Fruit fly (Drosophila melanogaster) whole organism, embryonic: ENCODE data around the gene Glut1.

Source experiments
- CG1024 ChIP-seq: fragments of 200-800 bp; sonication (Bioruptor generic); IDR thresholded peaks from 2 replicates; pipeline ENCODE4 v1.3.6; 2022; ENCODE audit warnings: missing biosample characterization, missing genetic modification characterization
- CG10321 ChIP-seq: fragments of 200-800 bp; sonication (Bioruptor generic); IDR thresholded peaks from 2 replicates; pipeline ENCODE4 v1.3.6; 2022; ENCODE audit warnings: missing biosample characterization, missing genetic modification characterization
- CG11085 ChIP-seq: fragments of 200-800 bp; sonication (Bioruptor generic); IDR thresholded peaks from 2 replicates; pipeline ENCODE4 v1.3.6; 2022; ENCODE audit warnings: missing biosample characterization, missing genetic modification characterization
- CG11247 ChIP-seq: fragments of 200-800 bp; sonication (Bioruptor generic); IDR thresholded peaks from 2 replicates; pipeline ENCODE4 v1.3.6; 2022; ENCODE audit warnings: missing biosample characterization, missing genetic modification characterization
- CG12104 ChIP-seq: fragments of 200-800 bp; sonication (Bioruptor generic); optimal IDR thresholded peaks from 3 replicates; lab custom pipeline; 2016; ENCODE audit warnings: missing biosample characterization, missing genetic modification characterization
- CG12236 ChIP-seq: fragments of 200-800 bp; sonication (Bioruptor generic); optimal IDR thresholded peaks from 2 replicates; lab custom pipeline; 2016; ENCODE audit warnings: missing biosample characterization, missing genetic modification characterization
- CG13424 ChIP-seq: fragments of 200-800 bp; sonication (Bioruptor generic); optimal IDR thresholded peaks from 2 replicates; lab custom pipeline; 2019; ENCODE audit warnings: missing biosample characterization, mild to moderate bottlenecking, missing genetic modification characterization, moderate library complexity
- CG15601 ChIP-seq: fragments of 200-800 bp; sonication (Bioruptor generic); optimal IDR thresholded peaks from 3 replicates; lab custom pipeline; 2019; ENCODE audit warnings: missing biosample characterization, mild to moderate bottlenecking, missing genetic modification characterization, moderate library complexity
- CG15696 ChIP-seq: fragments of 200-800 bp; sonication (Bioruptor generic); optimal IDR thresholded peaks from 2 replicates; lab custom pipeline; 2019; ENCODE audit warnings: missing biosample characterization, mild to moderate bottlenecking, missing genetic modification characterization, moderate library complexity
- CG16863 ChIP-seq: fragments of 200-800 bp; sonication (Bioruptor generic); optimal IDR thresholded peaks from 3 replicates; lab custom pipeline; 2016; ENCODE audit warnings: missing biosample characterization, missing genetic modification characterization
- CG17186 ChIP-seq: fragments of 200-800 bp; sonication (Bioruptor generic); optimal IDR thresholded peaks from 3 replicates; lab custom pipeline; 2017; ENCODE audit warnings: missing biosample characterization, missing genetic modification reagents, missing genetic modification characterization
- CG2120 ChIP-seq: fragments of 200-800 bp; sonication (Bioruptor generic); optimal IDR thresholded peaks from 3 replicates; lab custom pipeline; 2016; ENCODE audit warnings: missing biosample characterization, missing genetic modification characterization
- CG31441 ChIP-seq: fragments of 200-800 bp; sonication (Bioruptor generic); IDR thresholded peaks from 2 replicates; pipeline ENCODE4 v1.3.6; 2022; ENCODE audit warnings: missing biosample characterization, missing genetic modification characterization
- CG33557 ChIP-seq: fragments of 200-800 bp; sonication (Bioruptor generic); optimal IDR thresholded peaks from 2 replicates; lab custom pipeline; 2019; ENCODE audit warnings: missing biosample characterization, mild to moderate bottlenecking, missing genetic modification characterization, moderate library complexity
- CG4328 ChIP-seq: fragments of 200-800 bp; sonication (Bioruptor generic); optimal IDR thresholded peaks from 3 replicates; lab custom pipeline; 2017; ENCODE audit warnings: missing biosample characterization, missing genetic modification reagents, missing genetic modification characterization
- CG4360 ChIP-seq: fragments of 200-800 bp; sonication (Bioruptor generic); IDR thresholded peaks from 2 replicates; pipeline ENCODE4 v1.3.6; 2022; ENCODE audit warnings: missing biosample characterization, missing genetic modification characterization
- CG4617 ChIP-seq: fragments of 200-800 bp; sonication (Bioruptor generic); optimal IDR thresholded peaks from 3 replicates; lab custom pipeline; 2016; ENCODE audit warnings: missing biosample characterization, missing genetic modification characterization, borderline replicate concordance
- CG5953 ChIP-seq: fragments of 200-800 bp; sonication (Bioruptor generic); IDR thresholded peaks from 2 replicates; pipeline ENCODE4 v1.3.6; 2022; ENCODE audit warnings: missing biosample characterization, missing genetic modification characterization
- CG6683 ChIP-seq: fragments of 200-800 bp; sonication (Bioruptor generic); optimal IDR thresholded peaks from 2 replicates; lab custom pipeline; 2017; ENCODE audit warnings: missing biosample characterization, mild to moderate bottlenecking, missing genetic modification characterization, missing genetic modification reagents
- CG8359 ChIP-seq: fragments of 200-800 bp; sonication (Bioruptor generic); optimal IDR thresholded peaks from 2 replicates; lab custom pipeline; 2017; ENCODE audit warnings: missing biosample characterization, mild to moderate bottlenecking, missing genetic modification characterization, borderline replicate concordance
- CrebB ChIP-seq: fragments of 200-800 bp; sonication (Bioruptor generic); optimal IDR thresholded peaks from 3 replicates; lab custom pipeline; 2018; ENCODE audit warnings: missing biosample characterization, mild to moderate bottlenecking, missing genetic modification characterization
- Deaf1 ChIP-seq: fragments of 200-800 bp; optimal IDR thresholded peaks from 3 replicates; lab custom pipeline; 2019; ENCODE audit warnings: missing biosample characterization, mild to moderate bottlenecking, missing genetic modification characterization, moderate library complexity
- Dfd ChIP-seq, 2 experiments: fragments of >200 bp; optimal IDR thresholded peaks; 2 replicates each; lab custom pipeline; 2017; ENCODE audit warnings: missing biosample characterization in 2 of 2, missing genetic modification characterization in 2 of 2
- Dll ChIP-seq: fragments of 200-800 bp; sonication (Bioruptor generic); IDR thresholded peaks from 4 replicates; pipeline ENCODE4 v1.3.6; 2022; ENCODE audit warnings: missing biosample characterization, missing genetic modification characterization; ENCODE audit not compliant: partially characterized antibody
- ERR ChIP-seq: fragments of 200-800 bp; sonication (Bioruptor generic); optimal IDR thresholded peaks from 2 replicates; lab custom pipeline; 2016; ENCODE audit warnings: missing biosample characterization, missing genetic modification characterization
- Hmr ChIP-seq: fragments of 200-800 bp; sonication (Bioruptor generic); optimal IDR thresholded peaks from 3 replicates; lab custom pipeline; 2017; ENCODE audit warnings: mild to moderate bottlenecking, missing biosample characterization, missing genetic modification reagents, missing genetic modification characterization
- Med ChIP-seq: fragments of 200-800 bp; sonication (Bioruptor generic); peaks from one replicate; lab custom pipeline; 2016; ENCODE audit warnings: missing biosample characterization, missing genetic modification characterization, mild to moderate bottlenecking, inconsistent platforms, moderate library complexity
- Myb ChIP-seq: fragments of 200-800 bp; sonication (Bioruptor generic); optimal IDR thresholded peaks from 2 replicates; lab custom pipeline; 2016; ENCODE audit warnings: missing biosample characterization, missing genetic modification characterization
- NFAT ChIP-seq: fragments of 200-800 bp; sonication (Bioruptor generic); IDR thresholded peaks from 2 replicates; pipeline ENCODE4 v1.3.6; 2022; ENCODE audit warnings: missing biosample characterization, missing genetic modification characterization
- PHDP ChIP-seq: fragments of 200-800 bp; sonication (Bioruptor generic); optimal IDR thresholded peaks from 3 replicates; lab custom pipeline; 2018; ENCODE audit warnings: missing biosample characterization, mild to moderate bottlenecking, missing genetic modification characterization, moderate library complexity
- Poxn ChIP-seq: fragments of 200-800 bp; sonication (Bioruptor generic); IDR thresholded peaks from 2 replicates; pipeline ENCODE4 v1.3.6; 2022; ENCODE audit warnings: missing biosample characterization, missing genetic modification characterization
- Side ChIP-seq: fragments of 200-800 bp; sonication (Bioruptor generic); optimal IDR thresholded peaks from 2 replicates; lab custom pipeline; 2016; ENCODE audit warnings: missing biosample characterization, missing genetic modification characterization
- Trl ChIP-seq, 3 experiments: fragments of >200 bp in 2 of 3; fragments of 200-800 bp in 1 of 3; sonication (Bioruptor generic) in 1 of 3; optimal IDR thresholded peaks; 2 replicates in 1 of 3; 3 replicates in 2 of 3; lab custom pipeline; 2016 to 2017; ENCODE audit warnings: missing biosample characterization in 1 of 3, missing genetic modification characterization in 1 of 3
- Vsx1 ChIP-seq: fragments of 200-800 bp; sonication (Bioruptor generic); optimal IDR thresholded peaks from 2 replicates; lab custom pipeline; 2017; ENCODE audit warnings: missing biosample characterization, mild to moderate bottlenecking, missing genetic modification characterization, missing genetic modification reagents
- bab2 ChIP-seq: fragments of 200-800 bp; sonication (Bioruptor generic); optimal IDR thresholded peaks from 2 replicates; lab custom pipeline; 2016; ENCODE audit warnings: missing biosample characterization, missing genetic modification characterization
- bowl ChIP-seq: fragments of 200-800 bp; sonication (Bioruptor generic); IDR thresholded peaks from 2 replicates; pipeline ENCODE4 v1.3.6; 2022; ENCODE audit warnings: missing biosample characterization, missing genetic modification characterization
- cas ChIP-seq: fragments of 200-800 bp; sonication (Bioruptor generic); IDR thresholded peaks from 2 replicates; pipeline ENCODE4 v1.3.6; 2022; ENCODE audit warnings: missing biosample characterization, missing genetic modification characterization
- chinmo ChIP-seq: fragments of 200-800 bp; sonication (Bioruptor generic); IDR thresholded peaks from 4 replicates; pipeline ENCODE4 v1.3.6; 2022; ENCODE audit warnings: missing biosample characterization, missing genetic modification characterization; ENCODE audit not compliant: partially characterized antibody
- ci ChIP-seq: fragments of 200-800 bp; sonication (Bioruptor generic); IDR thresholded peaks from 3 replicates; pipeline ENCODE4 v1.3.6; 2022; ENCODE audit warnings: missing biosample characterization, missing genetic modification characterization
- crc ChIP-seq: fragments of 200-800 bp; sonication (Bioruptor generic); optimal IDR thresholded peaks from 2 replicates; lab custom pipeline; 2016; ENCODE audit warnings: missing biosample characterization, missing genetic modification characterization
- eyg ChIP-seq: fragments of 200-800 bp; sonication (Bioruptor generic); optimal IDR thresholded peaks from 3 replicates; lab custom pipeline; 2016; ENCODE audit warnings: missing biosample characterization, missing genetic modification characterization
- grn ChIP-seq: fragments of 200-800 bp; sonication (Bioruptor generic); optimal IDR thresholded peaks from 3 replicates; lab custom pipeline; 2017; ENCODE audit warnings: missing biosample characterization, missing genetic modification characterization
- jigr1 ChIP-seq: fragments of 200-800 bp; sonication (Bioruptor generic); IDR thresholded peaks from 3 replicates; pipeline ENCODE4 v1.3.6; 2022; ENCODE audit warnings: missing biosample characterization, missing genetic modification characterization
- odd ChIP-seq: fragments of 200-800 bp; sonication (Bioruptor generic); optimal IDR thresholded peaks from 2 replicates; lab custom pipeline; 2017; ENCODE audit warnings: missing biosample characterization, mild to moderate bottlenecking, missing genetic modification characterization
- onecut ChIP-seq: fragments of 200-800 bp; sonication (Bioruptor generic); IDR thresholded peaks from 2 replicates; pipeline ENCODE4 v1.3.6; 2022; ENCODE audit warnings: missing biosample characterization, missing genetic modification characterization
- pb ChIP-seq: fragments of 200-800 bp; sonication (Bioruptor generic); optimal IDR thresholded peaks from 3 replicates; lab custom pipeline; 2016; ENCODE audit warnings: missing biosample characterization, missing genetic modification characterization
- trh ChIP-seq: fragments of 200-800 bp; sonication (Bioruptor generic); optimal IDR thresholded peaks from 2 replicates; lab custom pipeline; 2016; ENCODE audit warnings: missing biosample characterization, missing genetic modification characterization
- yki ChIP-seq: fragments of >200 bp; optimal IDR thresholded peaks from 3 replicates; lab custom pipeline; 2018
- zf30C ChIP-seq: fragments of 200-800 bp; sonication (Bioruptor generic); optimal IDR thresholded peaks from 3 replicates; lab custom pipeline; 2018; ENCODE audit warnings: missing biosample characterization, mild to moderate bottlenecking, missing genetic modification characterization

Gene Glut1

dm6 chr3L:895314-895980 lies 18.4 kb upstream of the Glut1 start, which contains the start of gene CG34056 (continued):
- TF ChIP-seq Myb (peak; percentile 45), CG10321 (GFP tag; lab: Robert Waterston, UW) (peak; percentile 60; the same call in 1 of the 2 replicates), CG1024 (peak; percentile 92), CG5953 (GFP tag; lab: Robert Waterston, UW) (peak; percentile 92), CG6683 (peak; percentile 88), CG12236 (GFP tag; lab: Kevin White, UChicago) (peak; percentile 72), jigr1 (GFP tag; lab: Robert Waterston, UW) (peak; percentile 86), onecut (GFP tag; lab: Robert Waterston, UW) (peak; percentile 94), Side (GFP tag; lab: Kevin White, UChicago) (peak; percentile 71), Vsx1 (GFP tag; lab: Kevin White, UChicago) (peak; percentile 86), pb (GFP tag; lab: Kevin White, UChicago) (peak; percentile 69), CG17186 (GFP tag; lab: Kevin White, UChicago) (peak; percentile 44), CG31441 (GFP tag; lab: Robert Waterston, UW) (peak; percentile 96), CG2120 (GFP tag; lab: Kevin White, UChicago) (peak; percentile 82), Hmr (GFP tag; lab: Kevin White, UChicago) (peak; percentile 85), Dfd (GFP tag; optimal IDR thresholded peaks at IDR 0.05; lab: Kevin White, UChicago) (no peak), ERR (peak; percentile 59), bowl (peak; percentile 87), CG11085 (GFP tag; lab: Robert Waterston, UW) (peak; percentile 82), CG15696 (tag; lab: Kevin White, UChicago) (peak; percentile 80), Dll (GFP tag; lab: Robert Waterston, UW) (0 out of 4 replicates have a peak, but pooled peaks have one; percentile 44), CG12104 (GFP tag; lab: Kevin White, UChicago) (peak; percentile 89), CG8359 (GFP tag; lab: Kevin White, UChicago) (peak; percentile 82), odd (GFP tag; lab: Kevin White, UChicago) (peak; percentile 76), chinmo (GFP tag; lab: Robert Waterston, UW) (peak; percentile 86; the same call in 2 of the 4 replicates), CG4360 (GFP tag; lab: Robert Waterston, UW) (peak; percentile 77; the same call in 1 of the 2 replicates), CG4617 (GFP tag; lab: Kevin White, UChicago) (peak; percentile 49), CG4328 (peak; percentile 81), Poxn (GFP tag; lab: Robert Waterston, UW) (peak; percentile 71), Deaf1 (tag; lab: Kevin White, UChicago) (peak; percentile 78), zf30C (GFP tag; lab: Kevin White, UChicago) (peak; percentile 30), PHDP (tag; lab: Kevin White, UChicago) (peak; percentile 91), Med (GFP tag; lab: Kevin White, UChicago) (peak; percentile 96), grn (GFP tag; lab: Kevin White, UChicago) (no peak), yki (lab: Kevin White, UChicago) (no peak), NFAT (GFP tag; lab: Robert Waterston, UW) (peak; percentile 95), CrebB (tag; lab: Kevin White, UChicago) (peak; percentile 78), CG13424 (peak; percentile 90), CG15601 (peak; percentile 75), trh (GFP tag; lab: Kevin White, UChicago) (peak; percentile 63), cas (GFP tag; lab: Robert Waterston, UW) (peak; percentile 87), Trl (optimal IDR thresholded peaks at IDR 0.05; lab: Kevin White, UChicago) (peak in 1 of 2 experiments; percentile 21), Trl (GFP tag; optimal IDR thresholded peaks at IDR 0.05; lab: Kevin White, UChicago) (peak; percentile 88), CG11247 (GFP tag; lab: Robert Waterston, UW) (peak; percentile 96), CG33557 (peak; percentile 19), crc (GFP tag; lab: Kevin White, UChicago) (peak; percentile 85), CG16863 (GFP tag; lab: Kevin White, UChicago) (peak; percentile 73), bab2 (peak; percentile 76), eyg (GFP tag; lab: Kevin White, UChicago) (peak; percentile 83), ci (GFP tag; lab: Robert Waterston, UW) (peak; percentile 98)
